Worm (Caenorhabditis elegans) whole organism, L4 larva: Measurements from ENCODE around the gene C06H5.12.

Experiments used
- lin-13 ChIP-seq: fragments of 150-350 bp; optimal IDR thresholded peaks from 2 replicates; lab custom pipeline; 2014; ENCODE audit warnings: missing biosample characterization, missing genetic modification reagents, missing genetic modification characterization
- mxl-3 ChIP-seq: fragments of 200-800 bp; sonication (Bioruptor generic); optimal IDR thresholded peaks from 2 replicates; lab custom pipeline; 2018; ENCODE audit warnings: mild to moderate bottlenecking, missing genetic modification characterization, missing compliant biosample characterization
- rbr-2 ChIP-seq: sonication (generic microtip); optimal IDR thresholded peaks from 2 replicates; lab custom pipeline; 2016; ENCODE audit warnings: missing genotype, missing genetic modification characterization, missing compliant biosample characterization

- no peak for TF ChIP-seq lin-13
- TF ChIP-seq mxl-3 (GFP tag; lab: Kevin White, UChicago) = no peak
- TF ChIP-seq rbr-2 (tag; lab: Kevin White, UChicago) = no peak
Measured at ce11 chrV:17928128-17928527, 33.5 kb downstream of the C06H5.12 start.
